Fruit fly (Drosophila melanogaster): Measurements from ENCODE around the gene wgn.

dm6 chrX:18636275-18636947, 1.7 kb upstream of the wgn start:
- TF ChIP-seq NC2α (GFP tag; optimal IDR thresholded peaks at IDR 0.05) = no peak
- no peak for TF ChIP-seq Dbx (GFP tag; IDR thresholded peaks at IDR 0.05)
- TF ChIP-seq Dfd (GFP tag; optimal IDR thresholded peaks at IDR 0.05) = no peak
- no peak for TF ChIP-seq MESR4 (GFP tag; optimal IDR thresholded peaks at IDR 0.05)
- TF ChIP-seq chinmo (GFP tag; IDR thresholded peaks at IDR 0.05; ENCODE audit: partially characterized antibody) = no peak
- TF ChIP-seq Bdp1 (GFP tag; optimal IDR thresholded peaks at IDR 0.05) = no peak
- no peak for TF ChIP-seq gcm2 (GFP tag; optimal IDR thresholded peaks at IDR 0.05)
- no peak for TF ChIP-seq CG9215 (GFP tag; IDR thresholded peaks at IDR 0.05)
- TF ChIP-seq zfh2 (GFP tag; optimal IDR thresholded peaks at IDR 0.05) = no peak
- no peak for TF ChIP-seq HLH4C (GFP tag; IDR thresholded peaks at IDR 0.05; ENCODE audit: partially characterized antibody)
- no peak for TF ChIP-seq CG4424 (GFP tag; optimal IDR thresholded peaks at IDR 0.05)
- no peak for TF ChIP-seq CG14441 (GFP tag; IDR thresholded peaks at IDR 0.05)
- TF ChIP-seq dimm (GFP tag; IDR thresholded peaks at IDR 0.05) = no peak
